Worm (Caenorhabditis elegans) whole organism, late embryonic: Measurements from ENCODE around the gene lec-11.

Source experiments
- C08G9.2 ChIP-seq: sonication (generic microtip); optimal IDR thresholded peaks from 2 replicates; lab custom pipeline; 2016; ENCODE audit warnings: mild to moderate bottlenecking, missing genetic modification characterization, moderate library complexity, missing compliant biosample characterization
- F13H6.1 ChIP-seq: sonication (generic microtip); optimal IDR thresholded peaks from 2 replicates; lab custom pipeline; 2016; ENCODE audit warnings: missing genetic modification characterization, missing compliant biosample characterization
- K02D7.2 ChIP-seq: sonication (generic microtip); optimal IDR thresholded peaks from 2 replicates; lab custom pipeline; 2017; ENCODE audit warnings: mild to moderate bottlenecking, missing genetic modification characterization, missing compliant biosample characterization
- ahr-1 ChIP-seq: sonication (generic microtip); optimal IDR thresholded peaks from 2 replicates; lab custom pipeline; 2016; ENCODE audit warnings: missing genetic modification characterization, missing compliant biosample characterization
- ceh-14 ChIP-seq: sonication (generic microtip); optimal IDR thresholded peaks from 2 replicates; lab custom pipeline; 2016; ENCODE audit warnings: missing genotype, missing genetic modification characterization, missing compliant biosample characterization
- ceh-2 ChIP-seq: sonication (generic microtip); optimal IDR thresholded peaks from 2 replicates; lab custom pipeline; 2016; ENCODE audit warnings: missing genotype, missing genetic modification characterization, missing compliant biosample characterization
- ceh-22 ChIP-seq: sonication (generic microtip); optimal IDR thresholded peaks from 2 replicates; lab custom pipeline; 2017; ENCODE audit warnings: missing biosample characterization, missing genetic modification characterization
- ceh-30 ChIP-seq: fragments of 150-350 bp; optimal IDR thresholded peaks from 2 replicates; lab custom pipeline; 2014; ENCODE audit warnings: missing biosample characterization, missing genetic modification characterization
- ceh-34 ChIP-seq: sonication (generic microtip); optimal IDR thresholded peaks from 2 replicates; lab custom pipeline; 2016; ENCODE audit warnings: mild to moderate bottlenecking, missing genetic modification characterization, missing compliant biosample characterization
- ceh-6 ChIP-seq: fragments of 200-800 bp; sonication (Bioruptor generic); optimal IDR thresholded peaks from 2 replicates; lab custom pipeline; 2018; ENCODE audit warnings: mild to moderate bottlenecking, missing genetic modification characterization, missing compliant biosample characterization
- dve-1 ChIP-seq: sonication (generic microtip); optimal IDR thresholded peaks from 2 replicates; lab custom pipeline; 2017; ENCODE audit warnings: antibody characterized with exemption, mild to moderate bottlenecking, missing genetic modification characterization, missing compliant biosample characterization
- elt-4 ChIP-seq: sonication (generic microtip); optimal IDR thresholded peaks from 2 replicates; lab custom pipeline; 2016; ENCODE audit warnings: missing genetic modification characterization, missing compliant biosample characterization
- ets-4 ChIP-seq: sonication (generic microtip); optimal IDR thresholded peaks from 2 replicates; lab custom pipeline; 2016; ENCODE audit warnings: missing genetic modification characterization, missing compliant biosample characterization
- eyg-1 ChIP-seq: sonication (generic microtip); optimal IDR thresholded peaks from 2 replicates; lab custom pipeline; 2016; ENCODE audit warnings: missing genotype, missing genetic modification characterization, missing compliant biosample characterization
- fkh-6 ChIP-seq: sonication (generic microtip); optimal IDR thresholded peaks from 2 replicates; lab custom pipeline; 2016; ENCODE audit warnings: missing genetic modification characterization, missing compliant biosample characterization
- hlh-13 ChIP-seq: fragments of 200-800 bp; sonication (Bioruptor generic); optimal IDR thresholded peaks from 2 replicates; lab custom pipeline; 2018; ENCODE audit warnings: mild to moderate bottlenecking, missing genetic modification characterization, missing compliant biosample characterization
- hlh-6 ChIP-seq: sonication (generic microtip); optimal IDR thresholded peaks from 2 replicates; lab custom pipeline; 2016; ENCODE audit warnings: missing genotype, missing genetic modification characterization, missing compliant biosample characterization
- madf-2 ChIP-seq: sonication (generic microtip); optimal IDR thresholded peaks from 2 replicates; lab custom pipeline; 2017; ENCODE audit warnings: missing genetic modification characterization, missing compliant biosample characterization
- mec-3 ChIP-seq: sonication (generic microtip); optimal IDR thresholded peaks from 2 replicates; lab custom pipeline; 2016; ENCODE audit warnings: borderline replicate concordance, missing genetic modification characterization, missing compliant biosample characterization
- nfya-1 ChIP-seq: sonication (generic microtip); optimal IDR thresholded peaks from 2 replicates; lab custom pipeline; 2017; ENCODE audit warnings: missing genetic modification characterization, mild to moderate bottlenecking, missing compliant biosample characterization, antibody characterized with exemption, moderate library complexity
- npax-4 ChIP-seq: sonication (generic microtip); optimal IDR thresholded peaks from 2 replicates; lab custom pipeline; 2016; ENCODE audit warnings: missing genetic modification characterization, missing compliant biosample characterization
- pag-3 ChIP-seq: sonication (generic microtip); optimal IDR thresholded peaks from 2 replicates; lab custom pipeline; 2016; ENCODE audit warnings: missing compliant biosample characterization, missing genetic modification characterization, borderline replicate concordance
- pat-9 ChIP-seq: fragments of 200-800 bp; sonication (Bioruptor generic); optimal IDR thresholded peaks from 2 replicates; lab custom pipeline; 2018; ENCODE audit warnings: mild to moderate bottlenecking, missing genetic modification characterization, moderate library complexity, missing compliant biosample characterization
- pax-1 ChIP-seq: fragments of 150-350 bp; optimal IDR thresholded peaks from 2 replicates; lab custom pipeline; 2014; ENCODE audit warnings: missing biosample characterization, missing genetic modification characterization
- pha-2 ChIP-seq: sonication (generic microtip); optimal IDR thresholded peaks from 2 replicates; lab custom pipeline; 2017; ENCODE audit warnings: mild to moderate bottlenecking, missing genetic modification characterization, missing compliant biosample characterization
- pha-4 ChIP-seq: fragments of 150-350 bp; optimal IDR thresholded peaks from 2 replicates; lab custom pipeline; 2018; ENCODE audit warnings: missing biosample characterization, missing genetic modification reagents, missing genetic modification characterization
- pqm-1 ChIP-seq: sonication (generic microtip); optimal IDR thresholded peaks from 2 replicates; lab custom pipeline; 2016; ENCODE audit warnings: missing genetic modification characterization, missing compliant biosample characterization
- rnt-1 ChIP-seq: sonication (generic microtip); optimal IDR thresholded peaks from 2 replicates; lab custom pipeline; 2016; ENCODE audit warnings: missing genetic modification characterization, missing compliant biosample characterization
- sdc-2 ChIP-seq: sonication (generic microtip); optimal IDR thresholded peaks from 2 replicates; lab custom pipeline; 2016; ENCODE audit warnings: missing genotype, missing genetic modification characterization, missing compliant biosample characterization
- tbx-2 ChIP-seq: sonication (generic microtip); optimal IDR thresholded peaks from 2 replicates; lab custom pipeline; 2016; ENCODE audit warnings: missing genetic modification characterization, missing compliant biosample characterization
- tbx-7 ChIP-seq: sonication (generic microtip); optimal IDR thresholded peaks from 2 replicates; lab custom pipeline; 2016; ENCODE audit warnings: missing genotype, missing genetic modification characterization, missing compliant biosample characterization
- ttx-3 ChIP-seq: sonication (generic microtip); optimal IDR thresholded peaks from 2 replicates; lab custom pipeline; 2016; ENCODE audit warnings: missing genetic modification reagents, missing genetic modification characterization, missing compliant biosample characterization
- unc-3 ChIP-seq, 2 experiments: fragments of 200-800 bp in 1 of 2; sonication (Bioruptor generic) in 1 of 2; sonication (generic microtip) in 1 of 2; conservative IDR thresholded peaks in 1 of 2; optimal IDR thresholded peaks in 1 of 2; 2 replicates each; pipeline versions ENCODE4 v1.3.6 to Lab custom; 2016 to 2022; ENCODE audit warnings: missing compliant biosample characterization in 2 of 2, missing genetic modification characterization in 2 of 2, missing genetic modification reagents in 1 of 2
- unc-42 ChIP-seq: sonication (generic microtip); optimal IDR thresholded peaks from 2 replicates; lab custom pipeline; 2016; ENCODE audit warnings: missing genotype, missing genetic modification characterization, missing compliant biosample characterization
- unc-86 ChIP-seq: sonication (generic microtip); optimal IDR thresholded peaks from 2 replicates; lab custom pipeline; 2016; ENCODE audit warnings: missing genetic modification characterization, missing compliant biosample characterization
- ztf-16 ChIP-seq: sonication (generic microtip); optimal IDR thresholded peaks from 2 replicates; lab custom pipeline; 2017; ENCODE audit warnings: missing genetic modification characterization, missing compliant biosample characterization

The lec-11 gene

ce11 chrIV:6607059-6607458, 17.1 kb upstream of the lec-11 start:
- no peak for TF ChIP-seq ceh-14 (tag; lab: Kevin White, UChicago)
- no peak for TF ChIP-seq ets-4 (tag; lab: Kevin White, UChicago)
- no peak for TF ChIP-seq pat-9 (tag; lab: Kevin White, UChicago)
- TF ChIP-seq mec-3 (tag; lab: Kevin White, UChicago), result no peak
- no peak for TF ChIP-seq ttx-3 (tag; lab: Kevin White, UChicago)
- TF ChIP-seq madf-2 (tag; lab: Kevin White, UChicago), result no peak
- no peak for TF ChIP-seq pax-1 (tag; lab: Kevin White, UChicago)
- TF ChIP-seq ceh-2 (tag; lab: Kevin White, UChicago), result no peak
- TF ChIP-seq ztf-16 (tag; lab: Kevin White, UChicago), result no peak
- no peak for TF ChIP-seq pha-4 (tag; lab: Kevin White, UChicago)
- TF ChIP-seq ahr-1 (tag; lab: Kevin White, UChicago), result no peak
- no peak for TF ChIP-seq ceh-30 (tag; lab: Kevin White, UChicago)
- TF ChIP-seq pag-3 (tag; lab: Kevin White, UChicago), result no peak
- TF ChIP-seq F13H6.1 (tag; lab: Kevin White, UChicago), result no peak
- no peak for TF ChIP-seq ceh-6 (GFP tag; lab: Kevin White, UChicago)
- no peak for TF ChIP-seq rnt-1
- no peak for TF ChIP-seq pqm-1 (tag; lab: Kevin White, UChicago)
- TF ChIP-seq K02D7.2 (tag; lab: Kevin White, UChicago), result no peak
- no peak for TF ChIP-seq ceh-22 (tag; lab: Kevin White, UChicago)
- TF ChIP-seq sdc-2 (tag; lab: Kevin White, UChicago), result no peak
- TF ChIP-seq, all 69 proteins: peak for 0

- TF ChIP-seq pat-9 (tag; lab: Kevin White, UChicago) (no peak), ttx-3 (tag; lab: Kevin White, UChicago) (no peak), ztf-16 (tag; lab: Kevin White, UChicago) (no peak), F13H6.1 (tag; lab: Kevin White, UChicago) (no peak), ceh-34 (tag; lab: Kevin White, UChicago) (no peak), nfya-1 (tag; lab: Kevin White, UChicago) (no peak)
These were observed 16.6 kb upstream of the lec-11 start for ce11 chrIV:6606587-6606986.

- TF ChIP-seq npax-4 (tag; lab: Kevin White, UChicago) (no peak), unc-3 (GFP tag; conservative IDR thresholded peaks at IDR 0.05; lab: Robert Waterston, UW) (no peak), unc-3 (tag; optimal IDR thresholded peaks at IDR 0.05; lab: Kevin White, UChicago) (no peak), dve-1 (tag; lab: Kevin White, UChicago) (no peak), eyg-1 (tag; lab: Kevin White, UChicago) (no peak), tbx-2 (no peak), fkh-6 (tag; lab: Kevin White, UChicago) (no peak), elt-4 (no peak), ceh-6 (GFP tag; lab: Kevin White, UChicago) (no peak), ceh-30 (tag; lab: Kevin White, UChicago) (no peak), hlh-13 (GFP tag; lab: Kevin White, UChicago) (no peak), hlh-6 (tag; lab: Kevin White, UChicago) (no peak), unc-86 (tag; lab: Kevin White, UChicago) (no peak), unc-42 (no peak), C08G9.2 (tag; lab: Kevin White, UChicago) (no peak), ets-4 (tag; lab: Kevin White, UChicago) (no peak), tbx-7 (tag; lab: Kevin White, UChicago) (no peak), pha-2 (tag; lab: Kevin White, UChicago) (no peak)
These were observed 15.9 kb upstream of the lec-11 start, which contains the start of gene nstp-2 for ce11 chrIV:6605863-6606262. Gene nstp-2, minus strand, starts transcription at chrIV:6606188.

ce11 chrIV:6603549-6603948, 13.6 kb upstream of the lec-11 start:
- TF ChIP-seq sdc-2 (tag; lab: Kevin White, UChicago) (no peak), pha-2 (tag; lab: Kevin White, UChicago) (no peak)
